Fruit fly (Drosophila melanogaster): Measurements from ENCODE around the gene CG43149.

CG43149 gene

dm6 chr3L:34650-35049 lies 19.9 kb downstream of the CG43149 start:
- peak; percentile 72 for TF ChIP-seq Ets65A (GFP tag)
- TF ChIP-seq maf-S (GFP tag; optimal IDR thresholded peaks at IDR 0.05) = no peak
- peak; percentile 9 for TF ChIP-seq CG13296 (GFP tag; optimal IDR thresholded peaks at IDR 0.05)
- peak; percentile 19 for TF ChIP-seq CG12071 (GFP tag; optimal IDR thresholded peaks at IDR 0.05)
- TF ChIP-seq CG1233 (GFP tag; optimal IDR thresholded peaks at IDR 0.05) = peak; percentile 17
- peak; percentile 53 for TF ChIP-seq phol (tag; optimal IDR thresholded peaks at IDR 0.05)
- peak; percentile 18 for TF ChIP-seq nerfin-1 (tag; optimal IDR thresholded peaks at IDR 0.05)
- TF ChIP-seq Med (GFP tag) = peak; percentile 10
- peak; percentile 28 for TF ChIP-seq HLHmδ (GFP tag; optimal IDR thresholded peaks at IDR 0.05)
- TF ChIP-seq CG15514 (GFP tag; optimal IDR thresholded peaks at IDR 0.05) = no peak
- no peak for TF ChIP-seq zfh1 (GFP tag; IDR thresholded peaks at IDR 0.05)
- TF ChIP-seq hkb (optimal IDR thresholded peaks at IDR 0.05) = no peak
- TF ChIP-seq hkb (GFP tag; IDR thresholded peaks at IDR 0.05) = peak; percentile 46
- peak; percentile 22 for TF ChIP-seq pfk (GFP tag; optimal IDR thresholded peaks at IDR 0.05)
- peak; percentile 14 for TF ChIP-seq Sox100B (GFP tag; optimal IDR thresholded peaks at IDR 0.05)
- TF ChIP-seq Awh (GFP tag; IDR thresholded peaks at IDR 0.05) = no peak
- TF ChIP-seq CG15011 (GFP tag; optimal IDR thresholded peaks at IDR 0.05) = no peak
- TF ChIP-seq CG8359 (GFP tag; optimal IDR thresholded peaks at IDR 0.05; ENCODE audit: borderline replicate concordance) = no peak
- TF ChIP-seq Ets97D (GFP tag; optimal IDR thresholded peaks at IDR 0.05) = peak; percentile 61
- no peak for TF ChIP-seq jumu (GFP tag; optimal IDR thresholded peaks at IDR 0.05)
- TF ChIP-seq tap (tag; optimal IDR thresholded peaks at IDR 0.05) = peak; percentile 46
- peak; percentile 44 for TF ChIP-seq dmrt99B (tag; optimal IDR thresholded peaks at IDR 0.05)
- peak; percentile 6 for TF ChIP-seq CG8290 (GFP tag; optimal IDR thresholded peaks at IDR 0.05)
- TF ChIP-seq CG8290 (tag; optimal IDR thresholded peaks at IDR 0.05) = no peak
- TF ChIP-seq CG13894 (tag; optimal IDR thresholded peaks at IDR 0.05) = peak; percentile 16
- TF ChIP-seq Eip74EF (GFP tag; optimal IDR thresholded peaks at IDR 0.05) = peak in 1 of 2 experiments; percentile 39
- TF ChIP-seq nau (GFP tag; optimal IDR thresholded peaks at IDR 0.05) = peak; percentile 43

dm6 chr3L:29658-30262 lies 24.8 kb downstream of the CG43149 start:
- TF ChIP-seq CG11504 (tag; optimal IDR thresholded peaks at IDR 0.05) (no peak), CG6683 (GFP tag; optimal IDR thresholded peaks at IDR 0.05) (no peak), crp (GFP tag; optimal IDR thresholded peaks at IDR 0.05) (no peak), Sin3A (optimal IDR thresholded peaks at IDR 0.05) (no peak), H15 (GFP tag; IDR thresholded peaks at IDR 0.05) (no peak), CG34376 (GFP tag; optimal IDR thresholded peaks at IDR 0.05) (no peak), CG12391 (tag; optimal IDR thresholded peaks at IDR 0.05) (no peak), tna (GFP tag; IDR thresholded peaks at IDR 0.05; ENCODE audit: partially characterized antibody) (no peak), mirr (GFP tag; optimal IDR thresholded peaks at IDR 0.05) (no peak), Neu2 (GFP tag; optimal IDR thresholded peaks at IDR 0.05; ENCODE audit: borderline replicate concordance) (no peak)

dm6 chr3L:26690-27271 lies 27.8 kb downstream of the CG43149 start:
- no peak for TF ChIP-seq CG13775 (GFP tag; optimal IDR thresholded peaks at IDR 0.05)
- TF ChIP-seq CG31224 (GFP tag; IDR thresholded peaks at IDR 0.05) = no peak
- TF ChIP-seq CG2678 (tag; optimal IDR thresholded peaks at IDR 0.05) = no peak
- peak; percentile 83 for TF ChIP-seq abd-A (tag; optimal IDR thresholded peaks at IDR 0.05)
- TF ChIP-seq CG10209 (GFP tag; optimal IDR thresholded peaks at IDR 0.05) = no peak
- TF ChIP-seq Fer2 (tag; optimal IDR thresholded peaks at IDR 0.05) = no peak
- no peak for TF ChIP-seq tin (GFP tag; optimal IDR thresholded peaks at IDR 0.05)
- no peak for TF ChIP-seq nom (GFP tag; optimal IDR thresholded peaks at IDR 0.05)
- no peak for TF ChIP-seq CG6689 (GFP tag; IDR thresholded peaks at IDR 0.05)
- TF ChIP-seq her (GFP tag; optimal IDR thresholded peaks at IDR 0.05) = no peak
- TF ChIP-seq CG2889 (GFP tag; IDR thresholded peaks at IDR 0.05) = no peak
- TF ChIP-seq Stat92E (GFP tag; optimal IDR thresholded peaks at IDR 0.05) = no peak
